Worm (Caenorhabditis elegans) whole organism, midembryonic: ENCODE data around the gene nmad-1.

Experiments used
- cog-1 ChIP-seq: sonication (generic microtip); optimal IDR thresholded peaks from 2 replicates; lab custom pipeline; 2016; ENCODE audit warnings: missing genetic modification characterization, missing compliant biosample characterization
- flt-1 ChIP-seq: fragments of 200-800 bp; sonication (Bioruptor generic); IDR thresholded peaks from 2 replicates; pipeline ENCODE4 v1.3.6; 2022; ENCODE audit warnings: missing genetic modification characterization, missing compliant biosample characterization
- klf-2 ChIP-seq: fragments of 200-800 bp; sonication (Bioruptor generic); conservative IDR thresholded peaks from 2 replicates; pipeline ENCODE4 v1.3.6; 2022; ENCODE audit warnings: missing genetic modification reagents, missing genetic modification characterization, missing compliant biosample characterization
- med-1 ChIP-seq: sonication (generic microtip); optimal IDR thresholded peaks from 2 replicates; lab custom pipeline; 2017; ENCODE audit warnings: missing genetic modification characterization, mild to moderate bottlenecking, missing compliant biosample characterization, antibody characterized with exemption, missing genetic modification reagents; ENCODE audit not compliant: insufficient read depth
- ref-1 ChIP-seq: fragments of 200-800 bp; sonication (Bioruptor generic); conservative IDR thresholded peaks from 2 replicates; pipeline ENCODE4 v1.3.6; 2022; ENCODE audit warnings: missing genetic modification reagents, missing genetic modification characterization, missing compliant biosample characterization
- ztf-23 ChIP-seq: fragments of 200-800 bp; sonication (Bioruptor generic); IDR thresholded peaks from 2 replicates; pipeline ENCODE4 v1.3.6; 2022; ENCODE audit warnings: missing genetic modification reagents, missing genetic modification characterization, missing compliant biosample characterization

DNA sequence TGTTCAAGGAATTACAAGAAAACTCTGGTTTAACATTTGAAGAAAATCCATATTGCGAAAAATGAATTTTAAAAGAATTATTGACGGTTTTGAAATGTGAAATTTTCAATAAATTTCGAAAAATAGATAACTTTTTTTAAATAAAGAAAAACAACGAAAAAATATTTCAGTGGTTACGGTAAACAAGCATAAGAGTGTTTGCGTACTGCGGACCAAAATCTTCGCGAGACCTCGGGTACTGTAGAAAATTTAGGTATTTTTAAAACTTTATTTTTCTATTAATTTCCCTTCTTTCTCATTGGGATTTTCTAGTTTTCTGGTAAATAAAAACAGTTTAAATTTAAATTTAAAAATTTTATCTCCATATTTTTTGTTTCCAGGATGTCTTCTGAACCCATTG is 49.3 kb upstream of the nmad-1 start, which contains the start of gene xnd-1:
- TF ChIP-seq cog-1 (no peak), klf-2 (no peak), med-1 (GFP tag; lab: Kevin White, UChicago) (no peak), flt-1 (GFP tag; lab: Robert Waterston, UW) (no peak), ref-1 (GFP tag; lab: Robert Waterston, UW) (no peak), ztf-23 (GFP tag; lab: Robert Waterston, UW) (no peak)
